Worm (Caenorhabditis elegans) whole organism, L1 larva: ENCODE data around the gene R07E5.15.

ENCODE experiments used
- ceh-8 ChIP-seq: fragments of 200-800 bp; sonication (Bioruptor generic); optimal IDR thresholded peaks from 2 replicates; lab custom pipeline; 2018; ENCODE audit warnings: mild to moderate bottlenecking, missing genetic modification characterization, moderate library complexity, missing compliant biosample characterization
- lir-3 ChIP-seq: sonication (generic microtip); optimal IDR thresholded peaks from 2 replicates; lab custom pipeline; 2016; ENCODE audit warnings: mild to moderate bottlenecking, missing genetic modification characterization, moderate library complexity, missing compliant biosample characterization; ENCODE audit not compliant: poor library complexity
- nhr-47 ChIP-seq: sonication (generic microtip); optimal IDR thresholded peaks from 2 replicates; lab custom pipeline; 2016; ENCODE audit warnings: mild to moderate bottlenecking, missing genetic modification characterization, moderate library complexity, missing compliant biosample characterization

- TF ChIP-seq ceh-8 (GFP tag; lab: Kevin White, UChicago) = no peak
- no peak for TF ChIP-seq nhr-47 (tag; lab: Kevin White, UChicago)
- TF ChIP-seq lir-3 = no peak
Measured at ce11 chrIII:4384487-4384886, 16.8 kb upstream of the R07E5.15 start, which contains the start of gene pals-28.
